Worm (Caenorhabditis elegans): ENCODE data around the gene Y76B12C.6.

Y76B12C.6 gene

ce11 chrIV:1973372-1973771 lies 7.8 kb upstream of the Y76B12C.6 start, which contains the start of gene Y76B12C.3:
Y76B12C.3 (plus strand) TSS chrIV:1973705.
- TF ChIP-seq unc-120 (tag; optimal IDR thresholded peaks at IDR 0.05; ENCODE audit: poor library complexity, severe bottlenecking) (peak; percentile 21), blmp-1 (tag; optimal IDR thresholded peaks at IDR 0.05) (no peak)

- TF ChIP-seq ces-1 (GFP tag; optimal IDR thresholded peaks at IDR 0.05) = peak; percentile 61
- TF ChIP-seq ceh-43 (GFP tag; optimal IDR thresholded peaks at IDR 0.05) = no peak
Measured at ce11 chrIV:1975594-1975993, 5.6 kb upstream of the Y76B12C.6 start.

ce11 chrIV:1979782-1980181 lies 1.4 kb upstream of the Y76B12C.6 start, which contains the start of gene Y76B12C.8:
Y76B12C.8 (plus strand) TSS chrIV:1979988.
- no peak for TF ChIP-seq nhr-237 (tag; optimal IDR thresholded peaks at IDR 0.05)
- no peak for TF ChIP-seq nhr-12 (tag; optimal IDR thresholded peaks at IDR 0.05)
- TF ChIP-seq ztf-11 (tag; optimal IDR thresholded peaks at IDR 0.05) = no peak
- TF ChIP-seq unc-120 (tag; optimal IDR thresholded peaks at IDR 0.05; ENCODE audit: poor library complexity, severe bottlenecking) = no peak
- no peak for TF ChIP-seq tbx-8 (GFP tag; optimal IDR thresholded peaks at IDR 0.05)
- TF ChIP-seq mls-2 (tag; optimal IDR thresholded peaks at IDR 0.05) = no peak
- TF ChIP-seq mab-5 (tag; optimal IDR thresholded peaks at IDR 0.05) = no peak

DNA sequence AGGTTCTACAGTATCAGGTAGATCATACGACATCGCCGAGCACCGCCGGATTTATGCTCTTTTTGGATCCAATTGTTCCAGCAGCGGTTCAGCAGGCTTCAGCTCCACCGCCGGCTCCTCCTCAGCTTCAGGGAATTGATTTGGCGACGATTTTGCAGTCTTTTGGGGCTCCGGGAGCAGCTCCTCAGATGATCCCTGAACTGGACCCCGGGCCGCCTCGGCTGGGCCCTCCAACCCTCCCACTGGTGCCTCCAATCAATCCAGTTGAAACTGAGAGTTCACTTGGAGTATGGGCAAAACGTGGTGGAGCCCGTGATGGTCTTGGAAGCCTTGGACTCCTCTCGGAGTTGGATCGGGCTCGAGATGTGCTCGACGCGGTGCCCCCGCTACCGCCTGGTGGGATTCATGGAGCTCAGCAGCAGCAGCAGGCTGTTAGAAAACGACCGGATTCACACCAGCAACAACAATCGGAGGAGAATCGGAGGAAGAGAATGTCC lies 9.7 kb downstream of the Y76B12C.6 start:
- TF ChIP-seq ceh-43 (GFP tag; optimal IDR thresholded peaks at IDR 0.05) (no peak), lin-32 (GFP tag; optimal IDR thresholded peaks at IDR 0.05) (no peak), hlh-1 (tag; optimal IDR thresholded peaks at IDR 0.05) (no peak), nhr-28 (tag; optimal IDR thresholded peaks at IDR 0.05) (no peak), pha-4 (tag; optimal IDR thresholded peaks at IDR 0.05) (no peak), unc-39 (tag; optimal IDR thresholded peaks at IDR 0.05) (no peak), ceh-39 (tag; optimal IDR thresholded peaks at IDR 0.05) (no peak), unc-62 (GFP tag; optimal IDR thresholded peaks at IDR 0.05) (no peak), snpc-4 (tag; optimal IDR thresholded peaks at IDR 0.05) (no peak), sptf-1 (tag; optimal IDR thresholded peaks at IDR 0.05) (no peak)

DNA sequence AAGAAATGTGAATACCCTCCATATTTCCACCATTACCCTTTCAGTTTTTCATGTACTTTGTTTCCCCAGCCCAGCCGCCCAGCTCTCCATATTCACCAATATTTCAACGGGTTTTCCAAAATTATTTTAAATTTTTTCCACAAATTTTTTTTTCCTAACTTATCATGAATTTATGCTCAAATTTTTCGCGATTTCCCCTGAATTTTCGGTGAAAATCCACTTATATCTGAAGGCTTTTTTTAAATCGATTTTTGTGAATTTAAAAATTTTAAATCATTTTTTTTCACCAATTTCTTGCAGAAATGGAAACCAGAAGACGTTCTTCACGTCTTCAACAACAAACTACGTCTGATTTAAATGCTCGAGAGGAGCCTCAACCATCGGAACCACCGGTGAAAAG lies 11.6 kb downstream of the Y76B12C.6 start, which contains the start of gene xpc-1:
Gene xpc-1, plus strand, starts transcription at position 301 of the 400 bp plus-strand sequence.
- TF ChIP-seq nhr-28 (tag; optimal IDR thresholded peaks at IDR 0.05) (no peak), mls-2 (tag; optimal IDR thresholded peaks at IDR 0.05) (no peak), lin-13 (tag; optimal IDR thresholded peaks at IDR 0.05) (no peak), bed-3 (GFP tag; optimal IDR thresholded peaks at IDR 0.05) (no peak), unc-62 (GFP tag; optimal IDR thresholded peaks at IDR 0.05) (no peak), sem-2 (GFP tag; optimal IDR thresholded peaks at IDR 0.05) (no peak), elt-1 (tag; optimal IDR thresholded peaks at IDR 0.05; ENCODE audit: borderline replicate concordance, insufficient read depth) (no peak), unc-120 (tag; optimal IDR thresholded peaks at IDR 0.05; ENCODE audit: poor library complexity, severe bottlenecking) (no peak), pha-4 (tag; optimal IDR thresholded peaks at IDR 0.05) (no peak), M03D4.4 (tag; optimal IDR thresholded peaks at IDR 0.05) (no peak), drap-1 (GFP tag; optimal IDR thresholded peaks at IDR 0.05) (no peak), ceh-43 (GFP tag; optimal IDR thresholded peaks at IDR 0.05) (no peak), ceh-83 (GFP tag; optimal IDR thresholded peaks at IDR 0.05) (no peak), nhr-76 (tag; optimal IDR thresholded peaks at IDR 0.05) (no peak), snpc-4 (tag; optimal IDR thresholded peaks at IDR 0.05) (no peak), flh-1 (GFP tag; optimal IDR thresholded peaks at IDR 0.05) (no peak), ztf-11 (tag; optimal IDR thresholded peaks at IDR 0.05) (no peak), lsy-2 (tag; optimal IDR thresholded peaks at IDR 0.05) (no peak), elt-3 (tag; optimal IDR thresholded peaks at IDR 0.05) (no peak)

DNA sequence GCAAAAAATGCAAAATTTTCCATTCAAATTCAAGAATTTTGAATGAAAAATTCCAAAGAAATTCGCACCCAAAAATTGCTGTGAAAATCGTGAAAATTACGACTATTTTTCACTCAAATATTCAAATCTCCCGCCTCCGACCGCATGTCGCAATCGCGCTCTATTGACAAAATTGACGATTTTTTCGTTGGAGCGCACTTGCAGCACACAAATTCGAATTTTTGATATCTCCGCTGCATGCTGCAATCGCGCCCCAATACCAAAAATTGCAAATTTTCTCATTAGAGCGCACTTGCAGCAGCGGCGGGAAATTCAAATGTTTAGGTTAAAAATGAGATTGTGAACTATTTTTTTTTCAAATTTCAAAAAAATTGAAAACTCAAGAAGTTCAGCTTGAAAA lies 16.6 kb downstream of the Y76B12C.6 start:
- no peak for TF ChIP-seq sptf-1 (tag; optimal IDR thresholded peaks at IDR 0.05)
- TF ChIP-seq elt-3 (tag; optimal IDR thresholded peaks at IDR 0.05) = no peak
- TF ChIP-seq ceh-83 (GFP tag; optimal IDR thresholded peaks at IDR 0.05) = no peak
- no peak for TF ChIP-seq bed-3 (GFP tag; optimal IDR thresholded peaks at IDR 0.05)
- TF ChIP-seq nhr-2 (tag; optimal IDR thresholded peaks at IDR 0.05) = no peak
- TF ChIP-seq unc-120 (tag; optimal IDR thresholded peaks at IDR 0.05; ENCODE audit: poor library complexity, severe bottlenecking) = no peak
- TF ChIP-seq lin-32 (GFP tag; optimal IDR thresholded peaks at IDR 0.05) = no peak
- TF ChIP-seq mab-5 (tag; optimal IDR thresholded peaks at IDR 0.05) = no peak
- TF ChIP-seq mls-2 (tag; optimal IDR thresholded peaks at IDR 0.05) = no peak
- no peak for TF ChIP-seq pha-4 (tag; optimal IDR thresholded peaks at IDR 0.05)
- no peak for TF ChIP-seq unc-39 (tag; optimal IDR thresholded peaks at IDR 0.05)
- no peak for TF ChIP-seq nhr-76 (tag; optimal IDR thresholded peaks at IDR 0.05)
- no peak for TF ChIP-seq ces-1 (GFP tag; optimal IDR thresholded peaks at IDR 0.05)
